Fruit fly (Drosophila melanogaster) whole organism, embryonic: ENCODE results near the gene Gmppb.

Source experiments
- BEAF-32 ChIP-seq: fragments of 200-800 bp; sonication (Bioruptor generic); optimal IDR thresholded peaks from 3 replicates; lab custom pipeline; 2017; ENCODE audit warnings: missing biosample characterization, missing genetic modification characterization, mild to moderate bottlenecking, moderate library complexity, missing genetic modification reagents
- CG10274 ChIP-seq: fragments of 200-800 bp; sonication (Bioruptor generic); optimal IDR thresholded peaks from 3 replicates; lab custom pipeline; 2017; ENCODE audit warnings: missing biosample characterization, mild to moderate bottlenecking, missing genetic modification characterization
- CG11456 ChIP-seq: fragments of 200-800 bp; sonication (Bioruptor generic); IDR thresholded peaks from 3 replicates; pipeline ENCODE4 v1.3.6; 2022; ENCODE audit warnings: missing biosample characterization, missing genetic modification characterization
- CG11723 ChIP-seq: fragments of 200-800 bp; sonication (Bioruptor generic); optimal IDR thresholded peaks from 2 replicates; lab custom pipeline; 2017; ENCODE audit warnings: missing biosample characterization, mild to moderate bottlenecking, missing genetic modification characterization
- CG1233 ChIP-seq: fragments of 200-800 bp; sonication (Bioruptor generic); optimal IDR thresholded peaks from 4 replicates; lab custom pipeline; 2018; ENCODE audit warnings: missing biosample characterization, mild to moderate bottlenecking, missing genetic modification characterization
- CG14860 ChIP-seq: fragments of 200-800 bp; sonication (Bioruptor generic); IDR thresholded peaks from 3 replicates; pipeline ENCODE4 v1.3.6; 2022; ENCODE audit warnings: missing biosample characterization, missing genetic modification characterization; ENCODE audit not compliant: partially characterized antibody
- CG1602 ChIP-seq: fragments of 200-800 bp; sonication (Bioruptor generic); optimal IDR thresholded peaks from 3 replicates; lab custom pipeline; 2016; ENCODE audit warnings: missing biosample characterization, missing genetic modification characterization
- CG1603 ChIP-seq: fragments of 200-800 bp; sonication (Bioruptor generic); optimal IDR thresholded peaks from 2 replicates; lab custom pipeline; 2019; ENCODE audit warnings: missing biosample characterization, mild to moderate bottlenecking, missing genetic modification characterization, moderate library complexity
- CG2116 ChIP-seq: fragments of 200-800 bp; sonication (Bioruptor generic); optimal IDR thresholded peaks from 3 replicates; lab custom pipeline; 2018; ENCODE audit warnings: missing biosample characterization, mild to moderate bottlenecking, missing genetic modification characterization
- CG30020 ChIP-seq: fragments of 200-800 bp; optimal IDR thresholded peaks from 2 replicates; lab custom pipeline; 2019; ENCODE audit warnings: missing biosample characterization, mild to moderate bottlenecking, missing genetic modification characterization, moderate library complexity
- CG30403 ChIP-seq: fragments of 200-800 bp; sonication (Bioruptor generic); optimal IDR thresholded peaks from 3 replicates; lab custom pipeline; 2016; ENCODE audit warnings: missing biosample characterization, missing genetic modification characterization
- CG32532 ChIP-seq: fragments of 200-800 bp; sonication (Bioruptor generic); IDR thresholded peaks from 2 replicates; pipeline ENCODE4 v1.3.6; 2022; ENCODE audit warnings: missing biosample characterization, missing genetic modification characterization
- CG34422 ChIP-seq: fragments of 200-800 bp; sonication (Bioruptor generic); IDR thresholded peaks from 3 replicates; pipeline ENCODE4 v1.3.6; 2022; ENCODE audit warnings: missing biosample characterization, missing genetic modification characterization
- CG3847 ChIP-seq: fragments of 200-800 bp; sonication (Bioruptor generic); IDR thresholded peaks from 2 replicates; pipeline ENCODE4 v1.3.6; 2022; ENCODE audit warnings: missing biosample characterization, missing genetic modification characterization
- CG3995 ChIP-seq: fragments of 200-800 bp; sonication (Bioruptor generic); optimal IDR thresholded peaks from 3 replicates; lab custom pipeline; 2016; ENCODE audit warnings: missing biosample characterization, missing genetic modification characterization
- CG7271 ChIP-seq: fragments of 200-800 bp; sonication (Bioruptor generic); optimal IDR thresholded peaks from 2 replicates; lab custom pipeline; 2018; ENCODE audit warnings: missing biosample characterization, mild to moderate bottlenecking, missing genetic modification characterization, moderate library complexity
- CG7357 ChIP-seq: fragments of 200-800 bp; sonication (Bioruptor generic); IDR thresholded peaks from 3 replicates; pipeline ENCODE4 v1.3.6; 2022; ENCODE audit warnings: missing biosample characterization, missing genetic modification characterization
- CG7839 ChIP-seq: fragments of 200-800 bp; sonication (Bioruptor generic); optimal IDR thresholded peaks from 3 replicates; lab custom pipeline; 2018; ENCODE audit warnings: missing biosample characterization, mild to moderate bottlenecking, missing genetic modification characterization, moderate library complexity
- CG7928 ChIP-seq: fragments of 200-800 bp; sonication (Bioruptor generic); optimal IDR thresholded peaks from 2 replicates; lab custom pipeline; 2017; ENCODE audit warnings: missing biosample characterization, mild to moderate bottlenecking, missing genetic modification characterization
- CG8944 ChIP-seq: fragments of 200-800 bp; sonication (Bioruptor generic); optimal IDR thresholded peaks from 3 replicates; lab custom pipeline; 2016; ENCODE audit warnings: missing biosample characterization, missing genetic modification characterization
- CG9876 ChIP-seq: fragments of 200-800 bp; sonication (Bioruptor generic); optimal IDR thresholded peaks from 2 replicates; lab custom pipeline; 2016; ENCODE audit warnings: missing biosample characterization, missing genetic modification characterization
- Camta ChIP-seq: fragments of 200-800 bp; sonication (Bioruptor generic); optimal IDR thresholded peaks from 2 replicates; lab custom pipeline; 2016; ENCODE audit warnings: missing biosample characterization, missing genetic modification characterization
- Deaf1 ChIP-seq: fragments of 200-800 bp; optimal IDR thresholded peaks from 3 replicates; lab custom pipeline; 2019; ENCODE audit warnings: missing biosample characterization, mild to moderate bottlenecking, missing genetic modification characterization, moderate library complexity
- Hr3 ChIP-seq: fragments of 200-800 bp; sonication (Bioruptor generic); optimal IDR thresholded peaks from 3 replicates; lab custom pipeline; 2016; ENCODE audit warnings: missing biosample characterization, missing genetic modification characterization
- Hsf ChIP-seq: fragments of 200-800 bp; sonication (Bioruptor generic); optimal IDR thresholded peaks from 3 replicates; lab custom pipeline; 2016; ENCODE audit warnings: missing biosample characterization, missing genetic modification characterization
- MBD-R2 ChIP-seq: fragments of 200-800 bp; sonication (Bioruptor generic); IDR thresholded peaks from 2 replicates; pipeline ENCODE4 v1.3.6; 2022; ENCODE audit warnings: missing biosample characterization, missing genetic modification characterization
- NC2β ChIP-seq: fragments of 200-800 bp; sonication (Bioruptor generic); optimal IDR thresholded peaks from 2 replicates; lab custom pipeline; 2016; ENCODE audit warnings: missing biosample characterization, missing genetic modification characterization
- NFAT ChIP-seq: fragments of 200-800 bp; sonication (Bioruptor generic); IDR thresholded peaks from 2 replicates; pipeline ENCODE4 v1.3.6; 2022; ENCODE audit warnings: missing biosample characterization, missing genetic modification characterization
- Pdp1 ChIP-seq, 2 experiments: fragments of 200-800 bp; sonication (Bioruptor generic); optimal IDR thresholded peaks; 3 replicates each; lab custom pipeline; 2016; ENCODE audit warnings: missing biosample characterization in 2 of 2, missing genetic modification characterization in 2 of 2, mild to moderate bottlenecking in 1 of 2, moderate library complexity in 1 of 2
- Sry-δ ChIP-seq: fragments of 200-800 bp; sonication (Bioruptor generic); optimal IDR thresholded peaks from 2 replicates; lab custom pipeline; 2016; ENCODE audit warnings: missing biosample characterization, missing genetic modification characterization
- ash1 ChIP-seq: fragments of 200-800 bp; sonication (Bioruptor generic); optimal IDR thresholded peaks from 2 replicates; lab custom pipeline; 2018; ENCODE audit warnings: missing biosample characterization, mild to moderate bottlenecking, missing genetic modification characterization
- az2 ChIP-seq: fragments of 200-800 bp; sonication (Bioruptor generic); optimal IDR thresholded peaks from 3 replicates; lab custom pipeline; 2016; ENCODE audit warnings: missing biosample characterization, missing genetic modification characterization
- chif ChIP-seq, 2 experiments: fragments of 200-800 bp; sonication (Bioruptor generic); optimal IDR thresholded peaks; 3 replicates each; lab custom pipeline; 2016; ENCODE audit warnings: missing biosample characterization in 2 of 2, missing genetic modification characterization in 2 of 2
- chn ChIP-seq: fragments of 200-800 bp; sonication (Bioruptor generic); optimal IDR thresholded peaks from 2 replicates; lab custom pipeline; 2016; ENCODE audit warnings: missing biosample characterization, missing genetic modification characterization
- fd3F ChIP-seq: fragments of 200-800 bp; sonication (Bioruptor generic); optimal IDR thresholded peaks from 2 replicates; lab custom pipeline; 2018; ENCODE audit warnings: missing biosample characterization, mild to moderate bottlenecking, missing genetic modification characterization, moderate library complexity
- klu ChIP-seq: fragments of 200-800 bp; sonication (Bioruptor generic); IDR thresholded peaks from 2 replicates; pipeline ENCODE4 v1.3.6; 2022; ENCODE audit warnings: missing biosample characterization, missing genetic modification characterization
- lbe ChIP-seq: fragments of 200-800 bp; sonication (Bioruptor generic); optimal IDR thresholded peaks from 2 replicates; lab custom pipeline; 2016; ENCODE audit warnings: missing biosample characterization, mild to moderate bottlenecking, missing genetic modification characterization
- luna ChIP-seq: fragments of 200-800 bp; sonication (Bioruptor generic); optimal IDR thresholded peaks from 2 replicates; lab custom pipeline; 2016; ENCODE audit warnings: missing biosample characterization, missing genetic modification characterization
- nmo ChIP-seq: fragments of 200-800 bp; sonication (Bioruptor generic); optimal IDR thresholded peaks from 2 replicates; lab custom pipeline; 2018; ENCODE audit warnings: missing biosample characterization, mild to moderate bottlenecking, missing genetic modification characterization, moderate library complexity
- phol ChIP-seq: fragments of 200-800 bp; sonication (Bioruptor generic); optimal IDR thresholded peaks from 3 replicates; lab custom pipeline; 2018; ENCODE audit warnings: missing biosample characterization, mild to moderate bottlenecking, missing genetic modification characterization, moderate library complexity
- pzg ChIP-seq: fragments of 200-800 bp; sonication (Bioruptor generic); optimal IDR thresholded peaks from 3 replicates; lab custom pipeline; 2018; ENCODE audit warnings: missing biosample characterization, mild to moderate bottlenecking, missing genetic modification characterization, moderate library complexity
- rib ChIP-seq: fragments of 200-800 bp; sonication (Bioruptor generic); IDR thresholded peaks from 2 replicates; pipeline ENCODE4 v1.3.6; 2022; ENCODE audit warnings: missing biosample characterization, missing genetic modification characterization
- sens-2 ChIP-seq: fragments of 200-800 bp; sonication (Bioruptor generic); IDR thresholded peaks from 2 replicates; pipeline ENCODE4 v1.3.6; 2022; ENCODE audit warnings: missing biosample characterization, missing genetic modification characterization
- tin ChIP-seq: fragments of 200-800 bp; sonication (Bioruptor generic); optimal IDR thresholded peaks from 3 replicates; lab custom pipeline; 2016; ENCODE audit warnings: missing biosample characterization, missing genetic modification characterization
- toy ChIP-seq: fragments of 200-800 bp; sonication (Bioruptor generic); IDR thresholded peaks from 2 replicates; pipeline ENCODE4 v1.3.6; 2022; ENCODE audit warnings: missing biosample characterization, missing genetic modification characterization
- unpg ChIP-seq: fragments of 200-800 bp; sonication (Bioruptor generic); optimal IDR thresholded peaks from 3 replicates; lab custom pipeline; 2018; ENCODE audit warnings: missing biosample characterization, mild to moderate bottlenecking, missing genetic modification characterization, moderate library complexity
- zfh2 ChIP-seq: fragments of 200-800 bp; sonication (Bioruptor generic); optimal IDR thresholded peaks from 2 replicates; lab custom pipeline; 2016; ENCODE audit warnings: missing biosample characterization, missing genetic modification characterization

The Gmppb gene

DNA sequence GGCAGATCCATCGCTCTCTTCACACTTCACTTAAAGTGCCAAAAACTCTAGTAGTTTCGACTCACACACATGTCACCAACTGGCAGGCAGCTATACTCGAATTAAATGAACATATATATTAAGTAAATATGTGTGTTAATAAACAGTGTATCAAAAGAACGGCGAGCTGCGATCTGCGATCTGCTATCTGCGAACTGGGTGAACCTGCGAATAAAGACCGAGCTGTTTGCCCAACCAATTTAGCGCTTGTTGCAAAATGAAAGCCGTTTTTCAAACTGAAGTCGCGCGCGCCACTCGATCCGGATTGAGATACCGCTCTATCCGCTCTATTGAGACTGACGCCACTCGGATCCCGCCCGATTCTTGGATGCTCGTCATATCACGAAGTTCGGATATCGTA lies 38.1 kb upstream of the Gmppb start, which contains the start of gene CG44098 (continued):
- no peak for TF ChIP-seq CG11723 (GFP tag; lab: Kevin White, UChicago)

DNA sequence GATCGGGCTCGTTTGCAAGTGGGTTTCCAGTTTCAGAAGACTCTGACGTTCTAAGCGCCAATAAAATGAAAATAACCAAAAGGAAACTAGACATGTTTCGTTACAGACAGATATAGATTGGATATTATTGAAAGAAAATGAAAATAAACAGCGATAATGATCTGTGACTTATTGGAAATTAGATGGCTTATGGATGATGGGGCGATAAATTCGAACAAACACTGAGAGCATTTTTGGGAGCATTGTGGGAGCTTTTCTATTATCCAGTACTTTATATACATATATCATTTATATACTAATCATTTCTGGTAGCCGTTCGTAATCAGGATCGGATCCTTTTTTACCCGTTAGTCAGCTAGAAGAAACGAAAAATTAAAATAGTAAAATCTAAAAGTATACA lies 36.3 kb upstream of the Gmppb start, which contains the start of gene CG44088:
Gene CG44088, minus strand, starts transcription at position 101 of the 400 bp plus-strand sequence.
- TF ChIP-seq chn (GFP tag; lab: Kevin White, UChicago) (no peak), CG7928 (GFP tag; lab: Kevin White, UChicago) (no peak), ash1 (GFP tag; lab: Kevin White, UChicago) (no peak)

dm6 chr3R:4775371-4775770 lies 35.9 kb upstream of the Gmppb start:
- TF ChIP-seq CG1602 (GFP tag; lab: Kevin White, UChicago): peak; percentile 14
- no peak for TF ChIP-seq Deaf1
- TF ChIP-seq CG7271 (tag; lab: Kevin White, UChicago): no peak
- 0 out of 3 replicates have a peak, but pooled peaks have one; percentile 14 for TF ChIP-seq CG11456 (GFP tag; lab: Robert Waterston, UW)
- peak; percentile 80 for TF ChIP-seq CG34422 (GFP tag; lab: Robert Waterston, UW)
- peak; percentile 3 to 37 for TF ChIP-seq chif (GFP tag; optimal IDR thresholded peaks at IDR 0.05; lab: Kevin White, UChicago)
- TF ChIP-seq az2 (GFP tag; lab: Kevin White, UChicago): peak; percentile 19
- TF ChIP-seq Pdp1 (GFP tag; optimal IDR thresholded peaks at IDR 0.05; lab: Kevin White, UChicago): peak in 1 of 2 experiments; percentile 24
- no peak for TF ChIP-seq lbe (GFP tag; lab: Kevin White, UChicago)
- peak; percentile 33 for TF ChIP-seq Camta (GFP tag; lab: Kevin White, UChicago)
- TF ChIP-seq CG9876 (GFP tag; lab: Kevin White, UChicago): peak; percentile 2
- peak; percentile 35 for TF ChIP-seq CG2116 (GFP tag; lab: Kevin White, UChicago)
- TF ChIP-seq pzg (GFP tag; lab: Kevin White, UChicago): peak; percentile 72
- TF ChIP-seq CG3847 (GFP tag; lab: Robert Waterston, UW): 0 out of 2 replicates have a peak, but pooled peaks have one; percentile 29
- TF ChIP-seq luna (GFP tag; lab: Kevin White, UChicago): no peak
- peak; percentile 27 for TF ChIP-seq tin (GFP tag; lab: Kevin White, UChicago)
- no peak for TF ChIP-seq klu (GFP tag; lab: Robert Waterston, UW)
- TF ChIP-seq CG14860 (GFP tag; lab: Robert Waterston, UW): no peak
- peak; percentile 17 for TF ChIP-seq Sry-δ (GFP tag; lab: Kevin White, UChicago)
- TF ChIP-seq CG30403 (GFP tag; lab: Kevin White, UChicago): peak; percentile 51
- TF ChIP-seq phol: peak; percentile 65
- TF ChIP-seq MBD-R2: peak; percentile 86
- TF ChIP-seq zfh2 (GFP tag; lab: Kevin White, UChicago): peak; percentile 37
- peak; percentile 40 for TF ChIP-seq BEAF-32 (GFP tag; lab: Kevin White, UChicago)
- peak; percentile 38 for TF ChIP-seq Hr3 (GFP tag; lab: Kevin White, UChicago)
- no peak for TF ChIP-seq rib (GFP tag; lab: Robert Waterston, UW)
- TF ChIP-seq CG7357 (GFP tag; lab: Robert Waterston, UW): peak; percentile 91
- peak; percentile 17 for TF ChIP-seq CG8944
- peak; percentile 28 for TF ChIP-seq fd3F (GFP tag; lab: Kevin White, UChicago)
- TF ChIP-seq nmo: peak; percentile 62
- peak; percentile 22 for TF ChIP-seq NC2β (GFP tag; lab: Kevin White, UChicago)
- TF ChIP-seq CG30020 (tag; lab: Kevin White, UChicago): peak; percentile 92
- peak; percentile 59 for TF ChIP-seq CG32532
- TF ChIP-seq CG1233 (GFP tag; lab: Kevin White, UChicago): no peak
- no peak for TF ChIP-seq CG10274 (GFP tag; lab: Kevin White, UChicago)
- peak; percentile 58 for TF ChIP-seq CG7839 (tag; lab: Kevin White, UChicago)
- no peak for TF ChIP-seq toy (GFP tag; lab: Robert Waterston, UW)
- TF ChIP-seq NFAT (GFP tag; lab: Robert Waterston, UW): no peak
- TF ChIP-seq unpg (GFP tag; lab: Kevin White, UChicago): peak; percentile 33
- TF ChIP-seq sens-2 (GFP tag; lab: Robert Waterston, UW): no peak
- TF ChIP-seq Hsf (GFP tag; lab: Kevin White, UChicago): peak; percentile 54
- peak; percentile 34 for TF ChIP-seq CG3995 (GFP tag; lab: Kevin White, UChicago)
- peak; percentile 81 for TF ChIP-seq CG1603
